Worm (Caenorhabditis elegans): ENCODE data around the gene Y17G7B.22.

- TF ChIP-seq elt-2 (tag; optimal IDR thresholded peaks at IDR 0.05) (no peak), sea-2 (GFP tag; optimal IDR thresholded peaks at IDR 0.05) (no peak), elt-1 (tag; optimal IDR thresholded peaks at IDR 0.05) (no peak), lin-39 (tag; optimal IDR thresholded peaks at IDR 0.05) (no peak), unc-39 (tag; optimal IDR thresholded peaks at IDR 0.05) (no peak), lsy-12 (tag; optimal IDR thresholded peaks at IDR 0.05) (no peak), ztf-4 (tag; optimal IDR thresholded peaks at IDR 0.05) (no peak), fos-1 (tag; optimal IDR thresholded peaks at IDR 0.05) (no peak), ztf-11 (tag; optimal IDR thresholded peaks at IDR 0.05) (no peak), fkh-10 (GFP tag; optimal IDR thresholded peaks at IDR 0.05) (no peak), nhr-28 (tag; optimal IDR thresholded peaks at IDR 0.05) (no peak)
Measured at ce11 chrII:12050607-12051006, 17.2 kb upstream of the Y17G7B.22 start.

Measured in whole organism, L3 larva.